Fruit fly (Drosophila melanogaster): Measurements from ENCODE around the gene CG11360.

The CG11360 gene

DNA sequence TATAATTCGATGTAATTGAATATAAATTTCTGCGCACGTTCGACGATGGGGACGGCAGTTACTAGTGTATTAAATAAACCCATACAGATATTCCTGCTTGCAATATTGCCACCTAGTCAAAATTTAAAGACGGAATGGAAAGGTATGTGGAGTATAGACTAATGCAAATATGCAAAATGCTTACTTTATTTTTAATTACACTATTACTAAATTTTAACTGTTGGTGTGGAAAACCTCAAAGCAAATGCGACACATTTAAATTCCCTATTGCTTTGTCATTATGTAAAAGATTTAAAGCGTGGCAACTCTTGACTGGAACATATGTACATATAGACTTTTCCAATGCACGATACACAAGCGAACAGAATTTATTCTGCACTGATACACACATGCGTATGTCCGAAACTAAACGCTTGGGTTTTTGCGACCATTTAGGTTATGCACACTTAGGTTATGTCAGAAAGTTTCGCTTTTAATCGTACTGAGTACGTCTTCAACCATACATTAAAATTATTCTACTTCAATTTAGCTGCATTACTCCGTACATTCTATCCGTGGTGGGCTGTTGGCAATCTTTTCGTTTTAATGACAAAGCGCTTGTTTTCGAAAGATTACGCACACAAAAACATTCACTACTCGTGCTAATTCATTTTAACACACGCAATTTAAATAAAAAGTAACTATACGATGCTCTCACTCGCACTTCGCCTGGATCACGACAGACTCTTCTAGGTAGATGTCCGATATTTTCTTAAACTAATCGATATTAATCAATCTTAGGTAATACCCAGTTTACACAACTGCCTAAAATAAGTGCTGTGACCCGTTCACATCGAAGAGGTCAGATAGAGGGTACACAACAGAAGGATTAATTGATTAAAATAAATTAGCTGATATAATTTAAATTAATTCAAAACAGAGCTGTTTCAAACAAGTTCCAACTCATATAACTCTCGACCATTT lies 10.8 kb upstream of the CG11360 start, which contains the start of gene gw (continued):
- no peak for TF ChIP-seq run (tag; optimal IDR thresholded peaks at IDR 0.05)
- peak; percentile 72 for TF ChIP-seq wek (GFP tag; optimal IDR thresholded peaks at IDR 0.05)
- peak; percentile 16 for TF ChIP-seq NC2α (GFP tag; optimal IDR thresholded peaks at IDR 0.05)
- TF ChIP-seq sima (GFP tag; optimal IDR thresholded peaks at IDR 0.05): peak; percentile 6
- TF ChIP-seq ssp (GFP tag; IDR thresholded peaks at IDR 0.05): peak; percentile 99
- TF ChIP-seq Hmx (GFP tag; optimal IDR thresholded peaks at IDR 0.05): peak; percentile 64
- TF ChIP-seq Dad (GFP tag; optimal IDR thresholded peaks at IDR 0.05): peak; percentile 25
- peak; percentile 63 for TF ChIP-seq CG15011 (GFP tag; optimal IDR thresholded peaks at IDR 0.05)
- TF ChIP-seq Sox102F (GFP tag; optimal IDR thresholded peaks at IDR 0.05): no peak
- no peak for TF ChIP-seq CG11560 (tag; IDR thresholded peaks at IDR 0.05)
- TF ChIP-seq Dbx (GFP tag; IDR thresholded peaks at IDR 0.05): peak; percentile 65; the same call in 2 of the 3 replicates
- no peak for TF ChIP-seq CG4282 (GFP tag; optimal IDR thresholded peaks at IDR 0.05)
- peak; percentile 74 for TF ChIP-seq tio (GFP tag; optimal IDR thresholded peaks at IDR 0.05)
- TF ChIP-seq CG3065 (GFP tag; optimal IDR thresholded peaks at IDR 0.05): peak; percentile 54
- TF ChIP-seq CG9437 (GFP tag; optimal IDR thresholded peaks at IDR 0.05): peak; percentile 63
- TF ChIP-seq CG2678 (tag; optimal IDR thresholded peaks at IDR 0.05): no peak
- no peak for TF ChIP-seq cad (GFP tag; optimal IDR thresholded peaks at IDR 0.05)
- no peak for TF ChIP-seq D (optimal IDR thresholded peaks at IDR 0.05)
- peak; percentile 56 for TF ChIP-seq D (GFP tag; optimal IDR thresholded peaks at IDR 0.05)
- TF ChIP-seq HmgZ (tag; optimal IDR thresholded peaks at IDR 0.05): peak; percentile 84
- peak; percentile 59 for TF ChIP-seq CG12104 (GFP tag; optimal IDR thresholded peaks at IDR 0.05)
- peak; percentile 55 for TF ChIP-seq CrebB (tag; optimal IDR thresholded peaks at IDR 0.05)
- peak; percentile 74 for TF ChIP-seq CG12942 (GFP tag; optimal IDR thresholded peaks at IDR 0.05)
- peak; percentile 46 for TF ChIP-seq CG6254 (GFP tag; optimal IDR thresholded peaks at IDR 0.05)
- 0 out of 2 replicates have a peak, but pooled peaks have one; percentile 18 for TF ChIP-seq danr (GFP tag; IDR thresholded peaks at IDR 0.05)
- TF ChIP-seq CG10431 (GFP tag; optimal IDR thresholded peaks at IDR 0.05): peak; percentile 61
- peak; percentile 80 for TF ChIP-seq shn (GFP tag; optimal IDR thresholded peaks at IDR 0.05)
- TF ChIP-seq Mes4 (GFP tag; optimal IDR thresholded peaks at IDR 0.05): peak; percentile 24
- TF ChIP-seq CG30403 (GFP tag; optimal IDR thresholded peaks at IDR 0.05): peak; percentile 80
- peak; percentile 87 for TF ChIP-seq CG4328 (GFP tag; optimal IDR thresholded peaks at IDR 0.05)
- peak; percentile 82 for TF ChIP-seq CG2712 (tag; optimal IDR thresholded peaks at IDR 0.05)
- peak; percentile 59 for TF ChIP-seq Scr (GFP tag; IDR thresholded peaks at IDR 0.05; ENCODE audit: partially characterized antibody)
- TF ChIP-seq Dref (GFP tag; IDR thresholded peaks at IDR 0.05): peak; percentile 85
- peak; percentile 75 for TF ChIP-seq CG10654 (GFP tag; optimal IDR thresholded peaks at IDR 0.05)
- TF ChIP-seq seq (GFP tag; IDR thresholded peaks at IDR 0.05): no peak; the same call in 1 of the 2 replicates
- TF ChIP-seq CG1603 (tag; optimal IDR thresholded peaks at IDR 0.05): peak; percentile 97
- peak; percentile 67 for TF ChIP-seq en (GFP tag; optimal IDR thresholded peaks at IDR 0.05)
- TF ChIP-seq CG34376 (GFP tag; optimal IDR thresholded peaks at IDR 0.05): peak; percentile 87
- TF ChIP-seq CTCF (GFP tag; optimal IDR thresholded peaks at IDR 0.05): peak; percentile 40
- peak; percentile 77 for TF ChIP-seq Bteb2 (GFP tag; optimal IDR thresholded peaks at IDR 0.05)
- TF ChIP-seq CG14050 (GFP tag; IDR thresholded peaks at IDR 0.05): peak; percentile 44
- peak; percentile 40 for TF ChIP-seq CG8290 (GFP tag; optimal IDR thresholded peaks at IDR 0.05)
- peak; percentile 36 to 85 for TF ChIP-seq CG8290 (tag; optimal IDR thresholded peaks at IDR 0.05)
- TF ChIP-seq ems (GFP tag; optimal IDR thresholded peaks at IDR 0.05): peak; percentile 62
- TF ChIP-seq p53 (GFP tag; optimal IDR thresholded peaks at IDR 0.05): peak; percentile 18
- TF ChIP-seq ATbp (GFP tag; optimal IDR thresholded peaks at IDR 0.05): peak; percentile 75
- peak; percentile 73 for TF ChIP-seq CG18476 (GFP tag; optimal IDR thresholded peaks at IDR 0.05)
- no peak for TF ChIP-seq CG14965 (GFP tag; optimal IDR thresholded peaks at IDR 0.05; ENCODE audit: borderline replicate concordance)
- no peak; the same call in 1 of the 3 replicates for TF ChIP-seq ase (GFP tag; IDR thresholded peaks at IDR 0.05)
- no peak for TF ChIP-seq mirr (GFP tag; optimal IDR thresholded peaks at IDR 0.05)
